Worm (Caenorhabditis elegans) whole organism, young adult: Measurements from ENCODE around the gene F26D10.13.

Experiments
- B0035.1 ChIP-seq: sonication (generic microtip); optimal IDR thresholded peaks from 2 replicates; lab custom pipeline; 2016; ENCODE audit warnings: missing genetic modification characterization, mild to moderate bottlenecking, missing compliant biosample characterization, missing genotype, missing genetic modification reagents
- F55B11.4 ChIP-seq: sonication (generic microtip); optimal IDR thresholded peaks from 2 replicates; lab custom pipeline; 2016; ENCODE audit warnings: missing compliant biosample characterization, missing genetic modification characterization, borderline replicate concordance; ENCODE audit not compliant: insufficient read depth
- chd-7 ChIP-seq: sonication (generic microtip); optimal IDR thresholded peaks from 2 replicates; lab custom pipeline; 2016; ENCODE audit warnings: mild to moderate bottlenecking, missing genetic modification characterization, moderate library complexity, missing compliant biosample characterization
- hrde-1 ChIP-seq: sonication (generic microtip); optimal IDR thresholded peaks from 2 replicates; lab custom pipeline; 2016; ENCODE audit warnings: missing genetic modification characterization, mild to moderate bottlenecking, missing compliant biosample characterization, moderate library complexity, missing genotype, missing genetic modification reagents, borderline replicate concordance
- rcor-1 ChIP-seq: fragments of 200-800 bp; sonication (Bioruptor generic); IDR thresholded peaks from 2 replicates; pipeline ENCODE4 v1.3.6; 2022; ENCODE audit warnings: missing genetic modification reagents, missing genetic modification characterization, missing compliant biosample characterization
- snpc-4 ChIP-seq, 5 experiments: fragments of 150-350 bp in 1 of 5; sonication (generic microtip) in 4 of 5; optimal IDR thresholded peaks; 2 replicates each; lab custom pipeline; 2014 to 2018; ENCODE audit warnings: missing genetic modification characterization in 5 of 5, missing biosample characterization in 3 of 5, antibody characterized with exemption in 2 of 5, mild to moderate bottlenecking in 2 of 5, missing compliant biosample characterization in 2 of 5, missing genotype in 2 of 5, moderate library complexity in 2 of 5, missing genetic modification reagents in 1 of 5

ce11 chrIV:17245200-17245599 is 19.4 kb downstream of the F26D10.13 start, which contains the start of gene ZK550.2:
- TF ChIP-seq B0035.1 (tag; lab: Kevin White, UChicago) (no peak), snpc-4 (GFP tag; optimal IDR thresholded peaks at IDR 0.05; lab: Kevin White, UChicago) (no peak), snpc-4 (tag; optimal IDR thresholded peaks at IDR 0.05; lab: Kevin White, UChicago) (no peak), F55B11.4 (tag; lab: Kevin White, UChicago) (no peak), rcor-1 (GFP tag; lab: Robert Waterston, UW) (no peak), hrde-1 (no peak), chd-7 (tag; lab: Kevin White, UChicago) (no peak)
